Worm (Caenorhabditis elegans) whole organism, late embryonic: Measurements from ENCODE around the gene irld-24.

Source experiments
- C08G9.2 ChIP-seq: sonication (generic microtip); optimal IDR thresholded peaks from 2 replicates; lab custom pipeline; 2016; ENCODE audit warnings: mild to moderate bottlenecking, missing genetic modification characterization, moderate library complexity, missing compliant biosample characterization
- T23F11.4 ChIP-seq: fragments of 200-800 bp; sonication (Bioruptor generic); optimal IDR thresholded peaks from 2 replicates; lab custom pipeline; 2018; ENCODE audit warnings: mild to moderate bottlenecking, missing genetic modification characterization, missing compliant biosample characterization
- ahr-1 ChIP-seq: sonication (generic microtip); optimal IDR thresholded peaks from 2 replicates; lab custom pipeline; 2016; ENCODE audit warnings: missing genetic modification characterization, missing compliant biosample characterization
- ceh-14 ChIP-seq: sonication (generic microtip); optimal IDR thresholded peaks from 2 replicates; lab custom pipeline; 2016; ENCODE audit warnings: missing genotype, missing genetic modification characterization, missing compliant biosample characterization
- ceh-18 ChIP-seq: sonication (generic microtip); optimal IDR thresholded peaks from 2 replicates; lab custom pipeline; 2016; ENCODE audit warnings: missing genetic modification characterization, missing compliant biosample characterization
- ceh-19 ChIP-seq: fragments of 200-800 bp; sonication (Bioruptor generic); optimal IDR thresholded peaks from 2 replicates; lab custom pipeline; 2018; ENCODE audit warnings: mild to moderate bottlenecking, missing genetic modification characterization, missing compliant biosample characterization
- ceh-31 ChIP-seq: sonication (generic microtip); optimal IDR thresholded peaks from 2 replicates; lab custom pipeline; 2016; ENCODE audit warnings: missing genetic modification characterization, missing compliant biosample characterization
- ceh-34 ChIP-seq: sonication (generic microtip); optimal IDR thresholded peaks from 2 replicates; lab custom pipeline; 2016; ENCODE audit warnings: mild to moderate bottlenecking, missing genetic modification characterization, missing compliant biosample characterization
- ceh-48 ChIP-seq: sonication (generic microtip); optimal IDR thresholded peaks from 2 replicates; lab custom pipeline; 2016; ENCODE audit warnings: missing genetic modification characterization, inconsistent platforms, missing compliant biosample characterization
- dmd-4 ChIP-seq: sonication (generic microtip); optimal IDR thresholded peaks from 2 replicates; lab custom pipeline; 2016; ENCODE audit warnings: borderline replicate concordance, missing genetic modification characterization, missing compliant biosample characterization
- dve-1 ChIP-seq: sonication (generic microtip); optimal IDR thresholded peaks from 2 replicates; lab custom pipeline; 2017; ENCODE audit warnings: antibody characterized with exemption, mild to moderate bottlenecking, missing genetic modification characterization, missing compliant biosample characterization
- elt-4 ChIP-seq: sonication (generic microtip); optimal IDR thresholded peaks from 2 replicates; lab custom pipeline; 2016; ENCODE audit warnings: missing genetic modification characterization, missing compliant biosample characterization
- ets-4 ChIP-seq: sonication (generic microtip); optimal IDR thresholded peaks from 2 replicates; lab custom pipeline; 2016; ENCODE audit warnings: missing genetic modification characterization, missing compliant biosample characterization
- fax-1 ChIP-seq: sonication (generic microtip); optimal IDR thresholded peaks from 2 replicates; lab custom pipeline; 2016; ENCODE audit warnings: missing genotype, missing genetic modification characterization, missing compliant biosample characterization
- fkh-10 ChIP-seq: fragments of 150-350 bp; optimal IDR thresholded peaks from 2 replicates; lab custom pipeline; 2014; ENCODE audit warnings: missing biosample characterization, missing genetic modification reagents, missing genetic modification characterization
- gmeb-2 ChIP-seq: sonication (generic microtip); optimal IDR thresholded peaks from 2 replicates; lab custom pipeline; 2016; ENCODE audit warnings: missing genetic modification characterization, inconsistent platforms, missing compliant biosample characterization
- hlh-15 ChIP-seq: sonication (generic microtip); optimal IDR thresholded peaks from 2 replicates; lab custom pipeline; 2016; ENCODE audit warnings: missing genetic modification characterization, missing compliant biosample characterization
- hlh-30 ChIP-seq: sonication (generic microtip); optimal IDR thresholded peaks from 2 replicates; lab custom pipeline; 2017; ENCODE audit warnings: antibody characterized with exemption, missing genetic modification characterization, missing compliant biosample characterization; ENCODE audit not compliant: insufficient read depth
- hlh-6 ChIP-seq: sonication (generic microtip); optimal IDR thresholded peaks from 2 replicates; lab custom pipeline; 2016; ENCODE audit warnings: missing genotype, missing genetic modification characterization, missing compliant biosample characterization
- hlh-8 ChIP-seq: sonication (generic microtip); optimal IDR thresholded peaks from 2 replicates; lab custom pipeline; 2016; ENCODE audit warnings: missing genotype, missing genetic modification characterization, missing compliant biosample characterization
- lin-11 ChIP-seq: fragments of 200-800 bp; sonication (Bioruptor generic); optimal IDR thresholded peaks from 2 replicates; lab custom pipeline; 2018; ENCODE audit warnings: mild to moderate bottlenecking, missing genetic modification characterization, missing compliant biosample characterization
- madf-2 ChIP-seq: sonication (generic microtip); optimal IDR thresholded peaks from 2 replicates; lab custom pipeline; 2017; ENCODE audit warnings: missing genetic modification characterization, missing compliant biosample characterization
- nfya-1 ChIP-seq: sonication (generic microtip); optimal IDR thresholded peaks from 2 replicates; lab custom pipeline; 2017; ENCODE audit warnings: missing genetic modification characterization, mild to moderate bottlenecking, missing compliant biosample characterization, antibody characterized with exemption, moderate library complexity
- nhr-11 ChIP-seq: fragments of 150-350 bp; optimal IDR thresholded peaks from 2 replicates; lab custom pipeline; 2014; ENCODE audit warnings: missing biosample characterization, missing genetic modification characterization
- pag-3 ChIP-seq: sonication (generic microtip); optimal IDR thresholded peaks from 2 replicates; lab custom pipeline; 2016; ENCODE audit warnings: missing compliant biosample characterization, missing genetic modification characterization, borderline replicate concordance
- pat-9 ChIP-seq: fragments of 200-800 bp; sonication (Bioruptor generic); optimal IDR thresholded peaks from 2 replicates; lab custom pipeline; 2018; ENCODE audit warnings: mild to moderate bottlenecking, missing genetic modification characterization, moderate library complexity, missing compliant biosample characterization
- pha-4 ChIP-seq: fragments of 150-350 bp; optimal IDR thresholded peaks from 2 replicates; lab custom pipeline; 2018; ENCODE audit warnings: missing biosample characterization, missing genetic modification reagents, missing genetic modification characterization
- pqm-1 ChIP-seq: sonication (generic microtip); optimal IDR thresholded peaks from 2 replicates; lab custom pipeline; 2016; ENCODE audit warnings: missing genetic modification characterization, missing compliant biosample characterization
- pros-1 ChIP-seq: fragments of 150-350 bp; optimal IDR thresholded peaks from 2 replicates; lab custom pipeline; 2014; ENCODE audit warnings: missing biosample characterization, missing genetic modification reagents, missing genetic modification characterization
- ref-2 ChIP-seq: sonication (generic microtip); optimal IDR thresholded peaks from 2 replicates; lab custom pipeline; 2016; ENCODE audit warnings: missing genetic modification characterization, missing compliant biosample characterization
- rnt-1 ChIP-seq: sonication (generic microtip); optimal IDR thresholded peaks from 2 replicates; lab custom pipeline; 2016; ENCODE audit warnings: missing genetic modification characterization, missing compliant biosample characterization
- sdc-2 ChIP-seq: sonication (generic microtip); optimal IDR thresholded peaks from 2 replicates; lab custom pipeline; 2016; ENCODE audit warnings: missing genotype, missing genetic modification characterization, missing compliant biosample characterization
- syd-9 ChIP-seq: sonication (generic microtip); optimal IDR thresholded peaks from 2 replicates; lab custom pipeline; 2016; ENCODE audit warnings: mild to moderate bottlenecking, missing genetic modification characterization, moderate library complexity, missing compliant biosample characterization
- tbx-2 ChIP-seq: sonication (generic microtip); optimal IDR thresholded peaks from 2 replicates; lab custom pipeline; 2016; ENCODE audit warnings: missing genetic modification characterization, missing compliant biosample characterization
- tbx-7 ChIP-seq: sonication (generic microtip); optimal IDR thresholded peaks from 2 replicates; lab custom pipeline; 2016; ENCODE audit warnings: missing genotype, missing genetic modification characterization, missing compliant biosample characterization
- unc-42 ChIP-seq: sonication (generic microtip); optimal IDR thresholded peaks from 2 replicates; lab custom pipeline; 2016; ENCODE audit warnings: missing genotype, missing genetic modification characterization, missing compliant biosample characterization
- unc-55 ChIP-seq: sonication (generic microtip); optimal IDR thresholded peaks from 2 replicates; lab custom pipeline; 2017; ENCODE audit warnings: missing biosample characterization, missing genetic modification reagents, missing genetic modification characterization
- unc-86 ChIP-seq: sonication (generic microtip); optimal IDR thresholded peaks from 2 replicates; lab custom pipeline; 2016; ENCODE audit warnings: missing genetic modification characterization, missing compliant biosample characterization
- zip-5 ChIP-seq: sonication (generic microtip); optimal IDR thresholded peaks from 2 replicates; lab custom pipeline; 2016; ENCODE audit warnings: missing genetic modification characterization, missing compliant biosample characterization

irld-24 gene

ce11 chrX:14015808-14016207, 29.4 kb downstream of the irld-24 start (continued):
- TF ChIP-seq unc-42 (peak; percentile 52), tbx-2 (tag; lab: Kevin White, UChicago) (peak; percentile 78), pqm-1 (tag; lab: Kevin White, UChicago) (no peak), elt-4 (tag; lab: Kevin White, UChicago) (no peak), dmd-4 (tag; lab: Kevin White, UChicago) (peak; percentile 71), nfya-1 (tag; lab: Kevin White, UChicago) (peak; percentile 63), ceh-14 (tag; lab: Kevin White, UChicago) (peak; percentile 90), nhr-11 (tag; lab: Kevin White, UChicago) (no peak), ets-4 (tag; lab: Kevin White, UChicago) (peak; percentile 37), hlh-15 (tag; lab: Kevin White, UChicago) (peak; percentile 39), lin-11 (tag; lab: Kevin White, UChicago) (peak; percentile 72), hlh-30 (tag; lab: Kevin White, UChicago) (no peak), C08G9.2 (tag; lab: Kevin White, UChicago) (peak; percentile 67), tbx-7 (tag; lab: Kevin White, UChicago) (peak; percentile 31), pros-1 (no peak), unc-55 (GFP tag; lab: Kevin White, UChicago) (peak; percentile 74), T23F11.4 (GFP tag; lab: Kevin White, UChicago) (peak; percentile 76), ceh-48 (tag; lab: Kevin White, UChicago) (peak; percentile 60), unc-86 (peak; percentile 73), hlh-6 (tag; lab: Kevin White, UChicago) (peak; percentile 86)
- TF ChIP-seq, all 69 proteins: peak for 55

ce11 chrX:14016698-14017097, 30.3 kb downstream of the irld-24 start:
- peak; percentile 59 for TF ChIP-seq tbx-2 (tag; lab: Kevin White, UChicago)
- TF ChIP-seq ref-2 (tag; lab: Kevin White, UChicago): peak; percentile 43
- peak; percentile 73 for TF ChIP-seq unc-42
- TF ChIP-seq pat-9: peak; percentile 9
- peak; percentile 1 for TF ChIP-seq fkh-10 (GFP tag; lab: Kevin White, UChicago)
- no peak for TF ChIP-seq T23F11.4 (GFP tag; lab: Kevin White, UChicago)
- peak; percentile 86 for TF ChIP-seq ceh-18 (tag; lab: Kevin White, UChicago)
- peak; percentile 80 for TF ChIP-seq ceh-31 (tag; lab: Kevin White, UChicago)
- peak; percentile 84 for TF ChIP-seq nfya-1 (tag; lab: Kevin White, UChicago)
- no peak for TF ChIP-seq pha-4 (tag; lab: Kevin White, UChicago)
- peak; percentile 19 for TF ChIP-seq ceh-14 (tag; lab: Kevin White, UChicago)
- no peak for TF ChIP-seq pqm-1 (tag; lab: Kevin White, UChicago)
- peak; percentile 25 for TF ChIP-seq fax-1 (tag; lab: Kevin White, UChicago)
- TF ChIP-seq pros-1: no peak
- TF ChIP-seq ceh-19 (GFP tag; lab: Kevin White, UChicago): peak; percentile 9
- peak; percentile 67 for TF ChIP-seq ceh-34 (tag; lab: Kevin White, UChicago)
- peak; percentile 81 for TF ChIP-seq hlh-8 (tag; lab: Kevin White, UChicago)
- TF ChIP-seq syd-9 (tag; lab: Kevin White, UChicago): peak; percentile 34
- peak; percentile 83 for TF ChIP-seq rnt-1 (tag; lab: Kevin White, UChicago)
- peak; percentile 56 for TF ChIP-seq sdc-2 (tag; lab: Kevin White, UChicago)
- TF ChIP-seq hlh-15 (tag; lab: Kevin White, UChicago): no peak
- TF ChIP-seq unc-55 (GFP tag; lab: Kevin White, UChicago): peak; percentile 99

ce11 chrX:14020290-14020689, 33.9 kb downstream of the irld-24 start, which contains the start of gene C04C11.1:
Gene C04C11.1, plus strand, starts transcription at chrX:14020590.
- TF ChIP-seq hlh-8 (tag; lab: Kevin White, UChicago) (no peak), ahr-1 (tag; lab: Kevin White, UChicago) (no peak), dve-1 (tag; lab: Kevin White, UChicago) (no peak), zip-5 (no peak), ets-4 (tag; lab: Kevin White, UChicago) (no peak), madf-2 (tag; lab: Kevin White, UChicago) (no peak), unc-42 (no peak), pag-3 (no peak), gmeb-2 (no peak)
